Worm (Caenorhabditis elegans): ENCODE data around the gene cdc-37.
"Not testable (repeated sequence)": the region's sequence is repeated elsewhere in the genome, so short reads cannot be mapped to it uniquely, and the experiment has no call there.

cdc-37 gene

ce11 chrII:621141-621540 is 40.7 kb upstream of the cdc-37 start:
- TF ChIP-seq mab-5 (tag; optimal IDR thresholded peaks at IDR 0.05) (no peak), pha-4 (tag; optimal IDR thresholded peaks at IDR 0.05) (no peak), nhr-28 (tag; optimal IDR thresholded peaks at IDR 0.05) (no peak), drap-1 (GFP tag; optimal IDR thresholded peaks at IDR 0.05) (no peak), ham-2 (GFP tag; optimal IDR thresholded peaks at IDR 0.05) (no peak), unc-39 (tag; optimal IDR thresholded peaks at IDR 0.05) (no peak), sptf-1 (tag; optimal IDR thresholded peaks at IDR 0.05) (no peak), nhr-76 (tag; optimal IDR thresholded peaks at IDR 0.05) (no peak), mls-2 (tag; optimal IDR thresholded peaks at IDR 0.05) (no peak), mep-1 (tag; optimal IDR thresholded peaks at IDR 0.05) (no peak), flh-1 (GFP tag; optimal IDR thresholded peaks at IDR 0.05) (no peak), tbx-8 (GFP tag; optimal IDR thresholded peaks at IDR 0.05) (no peak), ceh-83 (GFP tag; optimal IDR thresholded peaks at IDR 0.05) (no peak), snpc-4 (tag; optimal IDR thresholded peaks at IDR 0.05) (no peak)

DNA sequence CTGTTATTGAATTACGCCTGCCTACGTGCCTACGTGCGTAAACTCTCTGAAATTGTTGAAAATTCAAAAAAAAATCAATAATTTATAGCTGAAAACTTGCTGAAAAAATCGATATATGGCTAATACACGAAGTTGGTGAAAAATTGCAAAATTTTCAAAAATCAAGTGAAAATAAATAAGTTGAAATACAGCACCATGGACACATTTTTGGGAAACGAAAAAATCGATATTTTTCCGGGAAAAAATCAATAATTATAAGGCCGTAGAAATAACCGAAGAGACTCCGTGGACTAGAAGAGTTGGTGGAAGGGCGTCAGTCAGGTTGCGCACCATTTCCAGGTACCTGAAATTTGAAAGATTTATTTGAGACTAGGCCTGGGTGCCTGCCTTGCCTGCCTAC is 34.3 kb upstream of the cdc-37 start:
- TF ChIP-seq sptf-1 (tag; optimal IDR thresholded peaks at IDR 0.05) (no peak), elt-1 (tag; optimal IDR thresholded peaks at IDR 0.05; ENCODE audit: borderline replicate concordance, insufficient read depth) (no peak), hlh-1 (tag; optimal IDR thresholded peaks at IDR 0.05) (no peak), unc-120 (tag; optimal IDR thresholded peaks at IDR 0.05; ENCODE audit: poor library complexity, severe bottlenecking) (no peak), ceh-39 (tag; optimal IDR thresholded peaks at IDR 0.05) (no peak), mab-5 (tag; optimal IDR thresholded peaks at IDR 0.05) (no peak)

- not testable (repeated sequence) for TF ChIP-seq unc-39, ztf-11, elt-3 (tag; optimal IDR thresholded peaks at IDR 0.05)
Measured at ce11 chrII:612361-612760, 32.0 kb upstream of the cdc-37 start, which contains the start of gene clec-118. Gene clec-118 (minus strand): TSS chrII:612461.

DNA sequence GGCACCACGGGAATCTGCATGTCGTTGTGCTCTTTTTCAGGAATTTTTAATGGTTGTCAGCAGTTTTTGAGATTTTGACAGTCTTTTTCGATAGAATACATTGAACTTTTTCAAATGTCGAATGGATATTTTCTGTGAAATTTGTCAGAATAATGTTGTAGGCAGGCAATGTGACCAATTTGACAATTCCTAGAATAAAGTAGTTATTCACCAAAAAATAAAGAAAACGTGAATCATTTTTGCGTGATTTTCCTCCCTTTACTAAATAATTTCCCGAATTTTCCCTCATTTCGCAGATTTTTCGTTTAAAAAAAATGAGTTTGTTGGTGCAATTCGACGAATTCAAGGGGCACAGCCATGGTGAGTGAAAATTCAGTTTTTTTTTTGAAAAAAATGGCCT is 28.4 kb upstream of the cdc-37 start, which contains the start of gene W04H10.1:
Gene W04H10.1, plus strand, starts transcription at position 301 of the 400 bp plus-strand sequence.
- TF ChIP-seq snpc-4 (tag; optimal IDR thresholded peaks at IDR 0.05): no peak
- no peak for TF ChIP-seq ztf-11 (tag; optimal IDR thresholded peaks at IDR 0.05)
- no peak for TF ChIP-seq pha-4 (tag; optimal IDR thresholded peaks at IDR 0.05)
- TF ChIP-seq lin-13 (tag; optimal IDR thresholded peaks at IDR 0.05): no peak
- no peak for TF ChIP-seq mep-1 (tag; optimal IDR thresholded peaks at IDR 0.05)
- no peak for TF ChIP-seq ceh-83 (GFP tag; optimal IDR thresholded peaks at IDR 0.05)
- no peak for TF ChIP-seq elt-3 (tag; optimal IDR thresholded peaks at IDR 0.05)
- TF ChIP-seq cnd-1 (tag; optimal IDR thresholded peaks at IDR 0.05): no peak
- TF ChIP-seq lin-32 (GFP tag; optimal IDR thresholded peaks at IDR 0.05): no peak
- no peak for TF ChIP-seq sptf-1 (tag; optimal IDR thresholded peaks at IDR 0.05)
- TF ChIP-seq ceh-39 (tag; optimal IDR thresholded peaks at IDR 0.05): no peak
- no peak for TF ChIP-seq ham-2 (GFP tag; optimal IDR thresholded peaks at IDR 0.05)
- no peak for TF ChIP-seq unc-62 (GFP tag; optimal IDR thresholded peaks at IDR 0.05)
- TF ChIP-seq M03D4.4 (tag; optimal IDR thresholded peaks at IDR 0.05): no peak
- no peak for TF ChIP-seq zip-8 (tag; optimal IDR thresholded peaks at IDR 0.05)
- TF ChIP-seq nhr-12 (tag; optimal IDR thresholded peaks at IDR 0.05): no peak

- no peak for TF ChIP-seq nhr-76 (tag; optimal IDR thresholded peaks at IDR 0.05)
Measured at ce11 chrII:608341-608740, 27.9 kb upstream of the cdc-37 start, which contains the start of gene W04H10.6. Gene W04H10.6 (minus strand): TSS chrII:608441.

DNA sequence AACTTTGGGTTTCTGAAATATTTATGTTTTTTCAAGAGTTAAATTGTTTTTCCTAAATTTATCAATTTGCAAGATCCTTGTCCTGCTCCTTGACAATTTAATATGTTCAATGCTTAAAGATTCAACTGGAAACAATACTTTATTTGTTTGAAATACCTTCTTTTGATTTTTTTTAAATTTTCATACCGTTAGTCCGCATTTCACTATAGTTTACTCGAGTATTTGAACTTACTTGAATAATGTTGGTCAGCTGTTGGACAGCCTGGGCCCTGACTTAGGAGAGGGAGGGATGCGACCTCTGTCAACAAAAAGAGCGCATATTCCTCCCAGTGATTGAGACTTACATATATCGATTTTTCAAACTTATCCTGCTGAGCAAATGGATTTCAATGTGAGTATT is 25.6 kb upstream of the cdc-37 start, which contains the start of gene W04H10.5:
Gene W04H10.5, plus strand, starts transcription at position 301 of the 400 bp plus-strand sequence.
- TF ChIP-seq nhr-2 (tag; optimal IDR thresholded peaks at IDR 0.05): no peak
- TF ChIP-seq elt-3 (tag; optimal IDR thresholded peaks at IDR 0.05): no peak
- TF ChIP-seq mep-1 (tag; optimal IDR thresholded peaks at IDR 0.05): no peak
- peak; percentile 66 for TF ChIP-seq hlh-1 (tag; optimal IDR thresholded peaks at IDR 0.05)
- TF ChIP-seq ztf-11 (tag; optimal IDR thresholded peaks at IDR 0.05): no peak
- TF ChIP-seq lin-32 (GFP tag; optimal IDR thresholded peaks at IDR 0.05): no peak
- no peak for TF ChIP-seq bed-3 (GFP tag; optimal IDR thresholded peaks at IDR 0.05)
